Fruit fly (Drosophila melanogaster) whole organism, prepupa: ENCODE results near the gene CG13460.

Source experiments
- CG10631 ChIP-seq: fragments of 200-800 bp; sonication (Bioruptor generic); optimal IDR thresholded peaks from 2 replicates; lab custom pipeline; 2016; ENCODE audit warnings: missing biosample characterization, missing genetic modification characterization
- CG10669 ChIP-seq: fragments of 200-800 bp; sonication (Bioruptor generic); optimal IDR thresholded peaks from 3 replicates; lab custom pipeline; 2018; ENCODE audit warnings: missing biosample characterization, mild to moderate bottlenecking, missing genetic modification characterization, moderate library complexity
- CG11294 ChIP-seq: fragments of 200-800 bp; sonication (Bioruptor generic); IDR thresholded peaks from 2 replicates; pipeline ENCODE4 v1.3.6; 2022; ENCODE audit warnings: missing biosample characterization, missing genetic modification characterization
- CG11762 ChIP-seq: fragments of 200-800 bp; sonication (Bioruptor generic); optimal IDR thresholded peaks from 3 replicates; lab custom pipeline; 2016; ENCODE audit warnings: missing biosample characterization, missing genetic modification characterization; ENCODE audit not compliant: insufficient read depth
- CG1621 ChIP-seq: fragments of 200-800 bp; sonication (Bioruptor generic); optimal IDR thresholded peaks from 3 replicates; lab custom pipeline; 2018; ENCODE audit warnings: missing biosample characterization, mild to moderate bottlenecking, missing genetic modification characterization
- CG16779 ChIP-seq: fragments of 200-800 bp; sonication (Bioruptor generic); optimal IDR thresholded peaks from 3 replicates; lab custom pipeline; 2017; ENCODE audit warnings: missing biosample characterization, mild to moderate bottlenecking, missing genetic modification characterization
- CG3032 ChIP-seq: fragments of 200-800 bp; optimal IDR thresholded peaks from 2 replicates; lab custom pipeline; 2019; ENCODE audit warnings: missing biosample characterization, mild to moderate bottlenecking, missing genetic modification characterization, moderate library complexity
- CG31627 ChIP-seq: fragments of 200-800 bp; sonication (Bioruptor generic); optimal IDR thresholded peaks from 3 replicates; lab custom pipeline; 2016; ENCODE audit warnings: missing biosample characterization, missing genetic modification characterization
- CG32006 ChIP-seq: fragments of 200-800 bp; sonication (Bioruptor generic); optimal IDR thresholded peaks from 3 replicates; lab custom pipeline; 2017; ENCODE audit warnings: missing biosample characterization, mild to moderate bottlenecking, missing genetic modification characterization
- CG3919 ChIP-seq: fragments of 200-800 bp; sonication (Bioruptor generic); optimal IDR thresholded peaks from 3 replicates; lab custom pipeline; 2016; ENCODE audit warnings: missing biosample characterization, missing genetic modification characterization
- CG4318 ChIP-seq: fragments of 200-800 bp; sonication (Bioruptor generic); optimal IDR thresholded peaks from 3 replicates; lab custom pipeline; 2017; ENCODE audit warnings: missing biosample characterization, mild to moderate bottlenecking, missing genetic modification characterization
- CG6276 ChIP-seq: fragments of 200-800 bp; sonication (Bioruptor generic); optimal IDR thresholded peaks from 2 replicates; lab custom pipeline; 2017; ENCODE audit warnings: missing biosample characterization, mild to moderate bottlenecking, missing genetic modification characterization
- CG6792 ChIP-seq: fragments of 200-800 bp; sonication (Bioruptor generic); optimal IDR thresholded peaks from 3 replicates; lab custom pipeline; 2016; ENCODE audit warnings: missing biosample characterization, missing genetic modification characterization
- CG6808 ChIP-seq: fragments of 200-800 bp; sonication (Bioruptor generic); optimal IDR thresholded peaks from 3 replicates; lab custom pipeline; 2017; ENCODE audit warnings: missing biosample characterization, missing genetic modification characterization, mild to moderate bottlenecking, moderate library complexity, missing genetic modification reagents
- CG7368 ChIP-seq: fragments of 200-800 bp; sonication (Bioruptor generic); optimal IDR thresholded peaks from 3 replicates; lab custom pipeline; 2016; ENCODE audit warnings: missing biosample characterization, missing genetic modification characterization
- CG8119 ChIP-seq: fragments of 200-800 bp; sonication (Bioruptor generic); IDR thresholded peaks from 3 replicates; pipeline ENCODE4 v1.3.6; 2022; ENCODE audit warnings: missing biosample characterization, missing genetic modification characterization
- CG8319 ChIP-seq: fragments of 200-800 bp; sonication (Bioruptor generic); optimal IDR thresholded peaks from 3 replicates; lab custom pipeline; 2016; ENCODE audit warnings: missing biosample characterization, missing genetic modification characterization
- CG8632 ChIP-seq: fragments of 200-800 bp; sonication (Bioruptor generic); optimal IDR thresholded peaks from 3 replicates; lab custom pipeline; 2016; ENCODE audit warnings: missing biosample characterization, missing genetic modification characterization
- Eip78C ChIP-seq: fragments of 200-800 bp; sonication (Bioruptor generic); peaks from one replicate; lab custom pipeline; 2016; ENCODE audit warnings: missing biosample characterization, missing genetic modification characterization
- Eip93F ChIP-seq: fragments of 200-800 bp; sonication (Bioruptor generic); optimal IDR thresholded peaks from 2 replicates; lab custom pipeline; 2016; ENCODE audit warnings: missing biosample characterization, mild to moderate bottlenecking, missing genetic modification characterization
- Ets21C ChIP-seq: fragments of 200-800 bp; sonication (Bioruptor generic); optimal IDR thresholded peaks from 3 replicates; lab custom pipeline; 2016; ENCODE audit warnings: missing biosample characterization, missing genetic modification characterization
- Ets96B ChIP-seq: fragments of 200-800 bp; optimal IDR thresholded peaks from 2 replicates; lab custom pipeline; 2019; ENCODE audit warnings: missing biosample characterization, mild to moderate bottlenecking, missing genetic modification characterization, moderate library complexity
- Gug ChIP-seq: fragments of 200-800 bp; sonication (Bioruptor generic); IDR thresholded peaks from 2 replicates; pipeline ENCODE4 v1.3.6; 2022; ENCODE audit warnings: missing biosample characterization, missing genetic modification characterization
- Hr38 ChIP-seq: sonication (Bioruptor generic); optimal IDR thresholded peaks from 2 replicates; lab custom pipeline; 2016; ENCODE audit warnings: missing biosample characterization, missing genetic modification characterization
- Hr4 ChIP-seq: fragments of 200-800 bp; sonication (Bioruptor generic); optimal IDR thresholded peaks from 3 replicates; lab custom pipeline; 2016; ENCODE audit warnings: missing biosample characterization, missing genetic modification characterization
- Met ChIP-seq: fragments of 200-800 bp; sonication (Bioruptor generic); optimal IDR thresholded peaks from 3 replicates; lab custom pipeline; 2016; ENCODE audit warnings: missing biosample characterization, missing genetic modification characterization
- Smox ChIP-seq: fragments of 200-800 bp; sonication (Bioruptor generic); optimal IDR thresholded peaks from 3 replicates; lab custom pipeline; 2016; ENCODE audit warnings: missing biosample characterization, missing genetic modification characterization
- Sox102F ChIP-seq: fragments of 200-800 bp; sonication (Bioruptor generic); optimal IDR thresholded peaks from 2 replicates; lab custom pipeline; 2016; ENCODE audit warnings: missing biosample characterization, mild to moderate bottlenecking, missing genetic modification characterization
- Sox15 ChIP-seq: fragments of 200-800 bp; sonication (Bioruptor generic); optimal IDR thresholded peaks from 3 replicates; lab custom pipeline; 2016; ENCODE audit warnings: missing biosample characterization, missing genetic modification characterization
- achi ChIP-seq: fragments of 200-800 bp; sonication (Bioruptor generic); optimal IDR thresholded peaks from 3 replicates; lab custom pipeline; 2016; ENCODE audit warnings: missing biosample characterization, missing genetic modification characterization
- acj6 ChIP-seq: fragments of 200-800 bp; sonication (Bioruptor generic); optimal IDR thresholded peaks from 3 replicates; lab custom pipeline; 2016; ENCODE audit warnings: missing biosample characterization, missing genetic modification characterization
- cyc ChIP-seq: fragments of 200-800 bp; sonication (Bioruptor generic); optimal IDR thresholded peaks from 3 replicates; lab custom pipeline; 2016; ENCODE audit warnings: missing biosample characterization, missing genetic modification characterization
- dac ChIP-seq: fragments of 200-800 bp; sonication (Bioruptor generic); optimal IDR thresholded peaks from 2 replicates; lab custom pipeline; 2017; ENCODE audit warnings: missing biosample characterization, mild to moderate bottlenecking, missing genetic modification characterization
- dsx ChIP-seq: fragments of 200-800 bp; optimal IDR thresholded peaks from 3 replicates; lab custom pipeline; 2019; ENCODE audit warnings: missing biosample characterization, mild to moderate bottlenecking, missing genetic modification characterization, moderate library complexity; ENCODE audit not compliant: poor library complexity, severe bottlenecking
- eg ChIP-seq: fragments of 200-800 bp; sonication (Bioruptor generic); IDR thresholded peaks from 3 replicates; pipeline ENCODE4 v1.3.6; 2022; ENCODE audit warnings: missing biosample characterization, missing genetic modification characterization
- esn ChIP-seq: fragments of 200-800 bp; sonication (Bioruptor generic); optimal IDR thresholded peaks from 2 replicates; lab custom pipeline; 2016; ENCODE audit warnings: missing biosample characterization, mild to moderate bottlenecking, missing genetic modification characterization, moderate library complexity
- fd59A ChIP-seq: fragments of 200-800 bp; sonication (Bioruptor generic); optimal IDR thresholded peaks from 2 replicates; lab custom pipeline; 2017; ENCODE audit warnings: missing biosample characterization, mild to moderate bottlenecking, missing genetic modification characterization, missing genetic modification reagents
- fd85E ChIP-seq: fragments of 200-800 bp; sonication (Bioruptor generic); optimal IDR thresholded peaks from 3 replicates; lab custom pipeline; 2016; ENCODE audit warnings: missing biosample characterization, missing genetic modification characterization
- fkh ChIP-seq: fragments of 200-800 bp; sonication (Bioruptor generic); optimal IDR thresholded peaks from 3 replicates; lab custom pipeline; 2017; ENCODE audit warnings: missing biosample characterization, mild to moderate bottlenecking, missing genetic modification characterization, moderate library complexity
- lz ChIP-seq: fragments of 200-800 bp; sonication (Bioruptor generic); optimal IDR thresholded peaks from 3 replicates; lab custom pipeline; 2016; ENCODE audit warnings: missing biosample characterization, missing genetic modification characterization
- net ChIP-seq: fragments of 200-800 bp; sonication (Bioruptor generic); optimal IDR thresholded peaks from 3 replicates; lab custom pipeline; 2016; ENCODE audit warnings: missing biosample characterization, missing genetic modification characterization
- pdm3 ChIP-seq: fragments of 200-800 bp; sonication (Bioruptor generic); optimal IDR thresholded peaks from 3 replicates; lab custom pipeline; 2016; ENCODE audit warnings: missing biosample characterization, missing genetic modification characterization
- salr ChIP-seq, 2 experiments: fragments of 200-800 bp; sonication (Bioruptor generic); optimal IDR thresholded peaks; 3 replicates each; lab custom pipeline; 2016 to 2018; ENCODE audit warnings: missing biosample characterization in 2 of 2, missing genetic modification characterization in 2 of 2, mild to moderate bottlenecking in 1 of 2
- spab ChIP-seq: fragments of 200-800 bp; sonication (Bioruptor generic); optimal IDR thresholded peaks from 2 replicates; lab custom pipeline; 2017; ENCODE audit warnings: missing biosample characterization, mild to moderate bottlenecking, missing genetic modification characterization, missing genetic modification reagents
- svp ChIP-seq: fragments of 200-800 bp; sonication (Bioruptor generic); peaks from one replicate; lab custom pipeline; 2016; ENCODE audit warnings: missing biosample characterization, missing genetic modification characterization
- vri ChIP-seq: fragments of 200-800 bp; sonication (Bioruptor generic); optimal IDR thresholded peaks from 3 replicates; lab custom pipeline; 2016; ENCODE audit warnings: missing biosample characterization, mild to moderate bottlenecking, missing genetic modification characterization

Gene CG13460

DNA sequence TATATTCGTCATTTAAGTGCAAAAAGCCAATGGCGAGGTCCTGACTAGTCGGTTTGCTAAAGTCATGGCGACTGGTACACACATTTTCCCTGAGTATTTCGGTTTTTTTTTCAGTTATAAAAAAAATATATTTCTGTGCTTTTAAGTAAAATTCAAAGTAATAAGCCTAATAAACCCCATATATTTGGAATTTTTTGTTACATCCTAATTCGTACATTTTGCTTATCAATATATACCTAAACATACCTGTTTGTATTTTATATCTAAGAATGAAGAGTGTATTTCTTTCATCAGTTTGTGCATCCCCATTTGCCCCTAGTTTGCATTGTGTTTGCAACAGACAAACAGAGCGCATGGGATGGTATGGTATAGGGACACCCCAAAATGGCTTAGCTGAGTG is 25.9 kb downstream of the CG13460 start (continued):
- TF ChIP-seq CG8119 (GFP tag; lab: Robert Waterston, UW), result no peak
- no peak for TF ChIP-seq fd85E
- peak; percentile 20 for TF ChIP-seq svp (GFP tag; lab: Kevin White, UChicago)
- TF ChIP-seq salr (GFP tag; optimal IDR thresholded peaks at IDR 0.05; lab: Kevin White, UChicago), result no peak
- peak; percentile 6 for TF ChIP-seq acj6 (GFP tag; lab: Kevin White, UChicago)
- TF ChIP-seq pdm3 (GFP tag; lab: Kevin White, UChicago), result no peak
- no peak for TF ChIP-seq CG10669 (GFP tag; lab: Kevin White, UChicago)
- no peak for TF ChIP-seq fd59A (GFP tag; lab: Kevin White, UChicago)
- TF ChIP-seq net (GFP tag; lab: Kevin White, UChicago), result no peak
- no peak for TF ChIP-seq eg
- no peak for TF ChIP-seq spab (GFP tag; lab: Kevin White, UChicago)
- TF ChIP-seq CG16779, result no peak
- no peak for TF ChIP-seq Ets96B (tag; lab: Kevin White, UChicago)
- peak; percentile 2 for TF ChIP-seq CG31627 (GFP tag; lab: Kevin White, UChicago)
- TF ChIP-seq CG7368 (GFP tag; lab: Kevin White, UChicago), result no peak
- peak; percentile 67 for TF ChIP-seq Eip78C (GFP tag; lab: Kevin White, UChicago)
- TF ChIP-seq CG6276, result no peak
- TF ChIP-seq Hr4 (GFP tag; lab: Kevin White, UChicago), result peak; percentile 2
- TF ChIP-seq CG32006 (GFP tag; lab: Kevin White, UChicago), result no peak
- TF ChIP-seq CG8319 (GFP tag; lab: Kevin White, UChicago), result no peak
- no peak for TF ChIP-seq dac
- no peak for TF ChIP-seq Sox15 (GFP tag; lab: Kevin White, UChicago)
- no peak for TF ChIP-seq CG6792 (GFP tag; lab: Kevin White, UChicago)
- no peak for TF ChIP-seq CG4318

DNA sequence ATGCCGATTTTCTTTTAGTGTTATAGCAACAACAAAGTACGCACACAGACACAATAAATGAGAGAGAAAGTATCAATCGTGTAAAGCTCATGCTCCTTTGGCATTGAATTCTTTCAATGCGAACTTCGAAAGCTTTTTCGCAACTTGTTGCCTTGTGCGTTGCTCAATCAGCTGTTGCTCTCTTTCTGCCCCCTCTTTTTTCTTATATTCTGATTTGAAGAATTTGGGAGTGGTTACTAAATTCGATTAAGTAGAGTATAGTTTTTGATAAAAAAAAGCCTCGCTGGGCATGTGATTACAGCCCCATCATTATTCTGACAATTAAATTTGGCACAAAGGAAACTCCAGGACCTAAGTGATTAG is 26.8 kb downstream of the CG13460 start:
- no peak for TF ChIP-seq CG3919 (GFP tag; lab: Kevin White, UChicago)
- TF ChIP-seq CG10631 (GFP tag; lab: Kevin White, UChicago), result no peak
- peak; percentile 26 for TF ChIP-seq Eip78C (GFP tag; lab: Kevin White, UChicago)
- no peak for TF ChIP-seq fd59A (GFP tag; lab: Kevin White, UChicago)

dm6 chr3L:15034061-15034713 is 27.3 kb downstream of the CG13460 start:
- TF ChIP-seq Ets21C (GFP tag; lab: Kevin White, UChicago) (no peak), svp (GFP tag; lab: Kevin White, UChicago) (peak; percentile 23), Gug (GFP tag; lab: Robert Waterston, UW) (no peak), CG11294 (no peak), Met (GFP tag; lab: Kevin White, UChicago) (no peak), esn (GFP tag; lab: Kevin White, UChicago) (no peak), Eip93F (GFP tag; lab: Kevin White, UChicago) (no peak), CG6808 (no peak), pdm3 (GFP tag; lab: Kevin White, UChicago) (no peak), fd85E (no peak), CG4318 (no peak), CG10631 (GFP tag; lab: Kevin White, UChicago) (peak; percentile 6), vri (GFP tag; lab: Kevin White, UChicago) (no peak), CG6792 (GFP tag; lab: Kevin White, UChicago) (no peak), fkh (no peak), CG3032 (peak; percentile 25), lz (GFP tag; lab: Kevin White, UChicago) (no peak), Eip78C (GFP tag; lab: Kevin White, UChicago) (peak; percentile 62), CG8319 (GFP tag; lab: Kevin White, UChicago) (no peak), CG10669 (GFP tag; lab: Kevin White, UChicago) (no peak), CG1621 (tag; lab: Kevin White, UChicago) (no peak), CG3919 (GFP tag; lab: Kevin White, UChicago) (no peak), Sox102F (no peak), achi (GFP tag; lab: Kevin White, UChicago) (no peak), Hr38 (GFP tag; lab: Kevin White, UChicago) (no peak), Smox (GFP tag; lab: Kevin White, UChicago) (no peak), dsx (no peak), cyc (GFP tag; lab: Kevin White, UChicago) (no peak), CG8632 (no peak), CG32006 (GFP tag; lab: Kevin White, UChicago) (peak; percentile 12), fd59A (GFP tag; lab: Kevin White, UChicago) (no peak), CG11762 (no peak), Hr4 (GFP tag; lab: Kevin White, UChicago) (no peak)
